Worm (Caenorhabditis elegans): ENCODE results near the gene F26F2.10.
"Not testable (repeated sequence)": the region's sequence is repeated elsewhere in the genome, so short reads cannot be mapped to it uniquely, and the experiment has no call there.

DNA sequence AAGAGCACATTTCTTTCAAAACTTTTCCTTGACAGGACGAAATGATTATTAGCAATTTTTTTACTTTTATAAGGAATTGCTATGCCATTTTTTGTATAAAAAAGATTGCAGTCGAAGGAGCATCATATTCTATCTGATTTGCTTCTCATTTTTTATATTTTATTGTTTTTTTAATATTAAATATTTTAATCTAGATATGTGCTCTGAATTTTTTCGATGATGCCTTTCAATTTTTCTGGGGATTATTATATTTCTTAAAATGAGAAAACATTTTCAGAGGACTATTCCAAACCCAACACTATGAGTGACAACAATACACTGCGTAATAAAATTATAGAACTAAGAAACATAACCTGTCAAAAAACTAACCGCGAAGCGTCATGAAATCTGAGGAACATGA lies 25.7 kb downstream of the F26F2.10 start, which contains the start of gene F26F2.4:
- not testable (repeated sequence) for TF ChIP-seq mes-4 (tag; optimal IDR thresholded peaks at IDR 0.05); egl-44 (GFP tag; IDR thresholded peaks at IDR 0.05); snpc-1.1 (tag; optimal IDR thresholded peaks at IDR 0.05; ENCODE audit: insufficient read depth); lsy-27 (tag; optimal IDR thresholded peaks at IDR 0.05; ENCODE audit: borderline replicate concordance, insufficient read depth); F57C9.4 (tag; optimal IDR thresholded peaks at IDR 0.05); him-1 (tag; optimal IDR thresholded peaks at IDR 0.05); pbrm-1 (GFP tag; IDR thresholded peaks at IDR 0.05); unc-62 (GFP tag; optimal IDR thresholded peaks at IDR 0.05); dox-1 (GFP tag; IDR thresholded peaks at IDR 0.05); F37B4.10 (GFP tag; IDR thresholded peaks at IDR 0.05); K12H6.12 (tag; optimal IDR thresholded peaks at IDR 0.05); dpl-1 (GFP tag; optimal IDR thresholded peaks at IDR 0.05); lin-35 (GFP tag; optimal IDR thresholded peaks at IDR 0.05)

Data from whole organism, young adult.